Worm (Caenorhabditis elegans) whole organism, early embryonic: ENCODE measurements around the gene mam-5.
A peak's percentile ranks its signal among the peaks of the same experiment; 100 is the strongest.

ENCODE experiments used
- B0310.2 ChIP-seq: sonication (generic microtip); optimal IDR thresholded peaks from 2 replicates; lab custom pipeline; 2016; ENCODE audit warnings: mild to moderate bottlenecking, missing genetic modification characterization, missing compliant biosample characterization
- F13C5.2 ChIP-seq: sonication (generic microtip); optimal IDR thresholded peaks from 2 replicates; lab custom pipeline; 2017; ENCODE audit warnings: mild to moderate bottlenecking, missing genetic modification characterization, inconsistent platforms, missing compliant biosample characterization
- aly-1 ChIP-seq: sonication (generic microtip); optimal IDR thresholded peaks from 2 replicates; lab custom pipeline; 2016; ENCODE audit warnings: missing genetic modification characterization, missing compliant biosample characterization
- ama-1 ChIP-seq: fragments of 150-350 bp; optimal IDR thresholded peaks from 2 replicates; lab custom pipeline; 2014
- ceh-13 ChIP-seq: fragments of 200-800 bp; sonication (Bioruptor generic); optimal IDR thresholded peaks from 2 replicates; lab custom pipeline; 2018; ENCODE audit warnings: mild to moderate bottlenecking, missing genetic modification characterization, missing compliant biosample characterization
- ceh-36 ChIP-seq: sonication (generic microtip); optimal IDR thresholded peaks from 2 replicates; lab custom pipeline; 2016; ENCODE audit warnings: missing genetic modification characterization, inconsistent platforms, missing compliant biosample characterization
- ets-7 ChIP-seq: sonication (generic microtip); optimal IDR thresholded peaks from 2 replicates; lab custom pipeline; 2016; ENCODE audit warnings: missing genotype, missing genetic modification characterization, missing compliant biosample characterization
- flt-1 ChIP-seq: fragments of 200-800 bp; sonication (Bioruptor generic); IDR thresholded peaks from 2 replicates; pipeline ENCODE4 v1.3.6; 2022; ENCODE audit warnings: missing genetic modification characterization, missing compliant biosample characterization
- hmbx-1 ChIP-seq: sonication (generic microtip); optimal IDR thresholded peaks from 2 replicates; lab custom pipeline; 2016; ENCODE audit warnings: mild to moderate bottlenecking, missing genetic modification characterization, missing compliant biosample characterization
- hmg-4 ChIP-seq: fragments of 200-800 bp; sonication (Bioruptor generic); optimal IDR thresholded peaks from 2 replicates; lab custom pipeline; 2018; ENCODE audit warnings: mild to moderate bottlenecking, missing genetic modification characterization, missing compliant biosample characterization
- hnd-1 ChIP-seq: sonication (generic microtip); optimal IDR thresholded peaks from 2 replicates; lab custom pipeline; 2016; ENCODE audit warnings: missing genetic modification characterization, missing compliant biosample characterization
- pes-1 ChIP-seq: fragments of 200-800 bp; sonication (Bioruptor generic); IDR thresholded peaks from 2 replicates; pipeline ENCODE4 v1.3.6; 2022; ENCODE audit warnings: missing genetic modification reagents, missing genetic modification characterization, missing compliant biosample characterization
- scrt-1 ChIP-seq: fragments of 200-800 bp; sonication (Bioruptor generic); IDR thresholded peaks from 2 replicates; pipeline ENCODE4 v1.3.6; 2022; ENCODE audit warnings: missing genetic modification characterization, missing compliant biosample characterization
- sea-1 ChIP-seq: fragments of 200-800 bp; sonication (Bioruptor generic); conservative IDR thresholded peaks from 2 replicates; pipeline ENCODE4 v1.3.6; 2022; ENCODE audit warnings: missing genetic modification characterization, missing compliant biosample characterization
- tbx-11 ChIP-seq: fragments of 200-800 bp; sonication (Bioruptor generic); IDR thresholded peaks from 2 replicates; pipeline ENCODE4 v1.3.6; 2022; ENCODE audit warnings: missing genetic modification characterization, missing compliant biosample characterization
- tbx-37 ChIP-seq: fragments of 200-800 bp; sonication (Bioruptor generic); conservative IDR thresholded peaks from 2 replicates; pipeline ENCODE4 v1.3.6; 2022; ENCODE audit warnings: missing genetic modification reagents, missing genetic modification characterization, missing compliant biosample characterization
- tra-4 ChIP-seq: sonication (generic microtip); optimal IDR thresholded peaks from 2 replicates; lab custom pipeline; 2017; ENCODE audit warnings: missing genetic modification characterization, missing compliant biosample characterization

Gene mam-5

DNA sequence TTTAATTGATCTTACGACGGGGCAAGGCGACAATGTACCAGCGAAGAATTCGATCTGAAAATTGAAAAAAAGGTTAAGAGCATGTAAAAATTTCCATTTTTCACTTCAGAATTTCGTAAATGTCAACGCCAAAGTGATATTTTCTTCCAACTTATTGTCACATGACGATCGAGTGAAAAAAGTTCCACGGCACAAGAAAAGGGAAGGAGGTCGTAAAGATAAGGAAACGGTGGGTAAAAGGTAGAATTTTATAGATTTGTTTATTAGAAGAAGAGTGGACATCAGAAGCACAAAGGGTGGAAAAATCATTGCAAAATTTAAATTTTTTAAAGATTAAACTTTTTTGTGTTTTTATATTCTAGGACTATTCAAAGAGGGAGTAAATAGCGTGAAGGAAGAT, 24.5 kb upstream of the mam-5 start:
- no peak for TF ChIP-seq hmg-4 (GFP tag; lab: Kevin White, UChicago)
- TF ChIP-seq aly-1 (tag; lab: Kevin White, UChicago), result no peak
- no peak for TF ChIP-seq sea-1 (GFP tag; lab: Robert Waterston, UW)
- TF ChIP-seq ceh-36, result no peak
- TF ChIP-seq ceh-13 (GFP tag; lab: Kevin White, UChicago), result no peak
- TF ChIP-seq flt-1 (GFP tag; lab: Robert Waterston, UW), result no peak
- TF ChIP-seq hnd-1 (tag; lab: Kevin White, UChicago), result no peak
- no peak for TF ChIP-seq tbx-11 (GFP tag; lab: Robert Waterston, UW)
- no peak for TF ChIP-seq scrt-1 (GFP tag; lab: Robert Waterston, UW)
- TF ChIP-seq pes-1 (GFP tag; lab: Robert Waterston, UW), result no peak

DNA sequence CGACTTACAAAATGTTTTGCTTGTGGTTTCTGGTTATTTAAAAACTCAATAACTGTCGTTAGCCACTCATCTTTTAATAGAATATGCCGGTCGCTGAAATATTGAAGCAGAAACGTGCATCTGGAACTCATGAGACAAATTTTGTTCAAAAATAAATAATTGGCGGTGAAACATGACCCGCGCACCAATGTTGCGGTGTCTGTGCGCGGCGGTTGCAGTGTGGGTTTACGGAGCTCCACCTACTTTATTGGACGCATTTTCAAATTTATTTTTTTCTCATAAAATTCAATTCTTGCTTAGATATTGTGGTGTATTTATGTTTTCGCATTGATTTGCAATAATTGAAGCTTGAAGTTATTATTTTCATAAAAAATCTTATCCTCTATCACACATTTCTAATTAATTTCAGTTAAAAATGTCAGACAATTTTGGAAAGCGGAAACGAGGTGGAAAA, 21.9 kb upstream of the mam-5 start, which contains the start of the genes rmh-2 and suds-3:
Gene rmh-2, minus strand, starts transcription at position 164 of the 454 bp plus-strand sequence.
Gene suds-3, plus strand, starts transcription at position 404 of the 454 bp plus-strand sequence.
- TF ChIP-seq hmg-4 (GFP tag; lab: Kevin White, UChicago) (peak; percentile 7), ceh-36 (no peak)

DNA sequence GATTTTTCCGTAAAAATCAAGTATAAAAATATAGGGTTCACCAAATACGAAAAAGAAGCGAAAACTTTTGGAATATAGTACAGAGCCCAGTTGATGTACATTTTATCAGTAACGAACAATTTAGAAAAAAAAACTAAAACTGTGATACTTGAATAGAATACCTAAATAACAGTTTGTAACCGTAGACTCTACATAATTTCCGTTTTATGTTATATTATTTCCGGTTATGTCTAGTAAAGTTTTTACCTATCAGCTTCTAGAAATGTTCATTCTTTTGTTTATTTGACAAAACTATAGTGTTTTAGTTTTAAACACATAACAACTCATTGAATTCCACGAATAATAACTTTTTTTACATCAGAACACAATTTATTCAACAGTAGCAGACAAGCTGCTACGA, 15.1 kb upstream of the mam-5 start, which contains the start of gene srj-33:
Gene srj-33, minus strand, starts transcription at position 101 of the 400 bp plus-strand sequence.
- no peak for TF ChIP-seq scrt-1 (GFP tag; lab: Robert Waterston, UW)
- no peak for TF ChIP-seq hmg-4 (GFP tag; lab: Kevin White, UChicago)
- no peak for TF ChIP-seq F13C5.2 (tag; lab: Kevin White, UChicago)
- no peak for TF ChIP-seq tbx-37 (GFP tag; lab: Robert Waterston, UW)
- no peak for TF ChIP-seq ets-7 (tag; lab: Kevin White, UChicago)
- TF ChIP-seq hmbx-1 (tag; lab: Kevin White, UChicago), result no peak
- no peak for TF ChIP-seq tra-4 (tag; lab: Kevin White, UChicago)
- no peak for TF ChIP-seq pes-1 (GFP tag; lab: Robert Waterston, UW)
- no peak for TF ChIP-seq sea-1 (GFP tag; lab: Robert Waterston, UW)
- no peak for TF ChIP-seq tbx-11 (GFP tag; lab: Robert Waterston, UW)
- TF ChIP-seq hnd-1 (tag; lab: Kevin White, UChicago), result no peak
- no peak for TF ChIP-seq ceh-13 (GFP tag; lab: Kevin White, UChicago)
- no peak for TF ChIP-seq flt-1 (GFP tag; lab: Robert Waterston, UW)
- TF ChIP-seq aly-1 (tag; lab: Kevin White, UChicago), result no peak
- no peak for TF ChIP-seq ama-1 (lab: Kevin White, UChicago)
- no peak for TF ChIP-seq ceh-36
- no peak for TF ChIP-seq B0310.2

DNA sequence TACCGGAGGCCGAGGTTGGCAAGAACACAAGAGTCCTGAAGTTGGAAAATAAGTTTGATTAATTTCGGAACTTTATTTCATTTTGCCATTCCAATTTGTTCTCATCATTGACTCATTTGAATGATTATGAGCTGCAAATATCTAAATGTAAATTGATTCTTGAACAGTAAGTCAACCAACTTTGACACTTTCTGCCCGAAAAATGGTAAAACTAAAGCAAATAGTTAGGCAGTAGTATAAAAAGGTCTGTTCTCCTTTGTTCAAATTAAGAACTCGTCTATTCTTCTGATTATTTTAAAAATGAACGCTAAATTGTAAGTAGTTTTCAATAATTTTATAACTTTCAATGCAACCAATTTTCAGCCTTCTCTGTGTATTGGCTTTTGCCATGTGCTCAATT, 9.5 kb upstream of the mam-5 start, which contains the start of gene fipr-12:
Gene fipr-12, plus strand, starts transcription at position 301 of the 400 bp plus-strand sequence.
- no peak for TF ChIP-seq aly-1 (tag; lab: Kevin White, UChicago)
- no peak for TF ChIP-seq sea-1 (GFP tag; lab: Robert Waterston, UW)
- no peak for TF ChIP-seq hnd-1 (tag; lab: Kevin White, UChicago)
- TF ChIP-seq tbx-11 (GFP tag; lab: Robert Waterston, UW), result no peak
- no peak for TF ChIP-seq hmg-4 (GFP tag; lab: Kevin White, UChicago)
- TF ChIP-seq F13C5.2 (tag; lab: Kevin White, UChicago), result no peak
- no peak for TF ChIP-seq scrt-1 (GFP tag; lab: Robert Waterston, UW)
- no peak for TF ChIP-seq ceh-36
- TF ChIP-seq ama-1 (lab: Kevin White, UChicago), result no peak

DNA sequence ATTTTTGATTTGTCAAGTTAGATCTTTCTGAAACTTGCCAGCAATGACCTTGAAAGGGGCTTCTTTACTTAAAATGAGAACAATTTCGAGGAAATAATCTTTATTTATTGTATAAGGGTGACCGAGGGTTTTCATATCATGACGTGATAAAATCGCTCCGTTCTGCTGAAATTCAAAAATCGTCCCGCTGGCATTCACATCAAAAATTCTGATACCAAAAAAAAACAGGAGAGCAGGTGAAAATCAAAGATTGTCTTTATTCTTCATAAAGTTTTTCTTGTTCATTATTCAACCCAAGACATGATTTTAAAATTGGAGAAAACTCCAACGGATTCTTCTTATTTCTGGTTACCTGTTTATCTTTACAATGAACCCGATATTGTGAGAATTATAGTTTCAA, 8.4 kb upstream of the mam-5 start, which contains the start of gene sre-28:
Gene sre-28, plus strand, starts transcription at position 301 of the 400 bp plus-strand sequence.
- TF ChIP-seq B0310.2, result no peak
- no peak for TF ChIP-seq F13C5.2 (tag; lab: Kevin White, UChicago)

DNA sequence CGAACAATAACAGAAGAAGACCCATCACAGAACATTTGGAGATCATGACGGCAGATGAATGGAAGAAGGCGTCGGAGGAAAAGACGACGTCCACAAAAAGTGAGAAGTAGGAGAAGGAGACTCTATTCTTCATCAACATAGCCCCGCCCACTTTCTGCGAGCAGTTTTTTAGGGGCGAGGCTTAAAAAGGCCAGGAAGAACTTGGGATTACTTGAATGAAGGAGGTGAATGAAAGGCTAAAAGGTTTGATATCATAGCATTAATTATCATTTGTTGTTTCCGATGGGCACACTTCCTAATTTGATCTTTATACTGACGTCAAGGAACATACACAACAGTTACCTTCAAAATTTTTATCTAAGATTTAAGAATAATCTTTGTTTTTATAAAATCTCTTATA, 3.7 kb upstream of the mam-5 start, which contains the start of gene nlp-58:
Gene nlp-58, minus strand, starts transcription at position 101 of the 400 bp plus-strand sequence.
- no peak for TF ChIP-seq tbx-37 (GFP tag; lab: Robert Waterston, UW)
- no peak for TF ChIP-seq hnd-1 (tag; lab: Kevin White, UChicago)
- no peak for TF ChIP-seq sea-1 (GFP tag; lab: Robert Waterston, UW)
- no peak for TF ChIP-seq scrt-1 (GFP tag; lab: Robert Waterston, UW)
- no peak for TF ChIP-seq hmg-4 (GFP tag; lab: Kevin White, UChicago)
- no peak for TF ChIP-seq B0310.2
- no peak for TF ChIP-seq F13C5.2 (tag; lab: Kevin White, UChicago)
- no peak for TF ChIP-seq ets-7 (tag; lab: Kevin White, UChicago)

DNA sequence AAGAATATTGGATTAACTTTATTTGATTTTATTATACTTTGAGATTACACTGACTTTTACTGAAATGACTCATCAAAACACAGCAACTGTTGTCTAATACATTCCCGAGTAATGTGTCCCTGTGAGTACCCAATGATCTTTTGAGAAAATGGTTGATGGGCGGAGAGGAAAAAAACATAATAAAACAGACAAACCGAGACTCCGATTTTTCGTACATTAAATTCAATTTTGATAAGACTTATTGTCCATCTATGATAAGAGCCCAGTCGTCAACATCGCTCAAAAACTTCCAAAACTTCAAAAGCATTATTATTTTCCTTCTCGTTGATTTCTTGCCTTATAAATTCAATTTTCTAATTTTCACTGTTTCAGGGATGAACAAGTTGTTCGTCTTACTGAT, 1.6 kb upstream of the mam-5 start, which contains the start of gene ttr-46:
Gene ttr-46, plus strand, starts transcription at position 373 of the 400 bp plus-strand sequence.
- TF ChIP-seq B0310.2 (no peak), F13C5.2 (tag; lab: Kevin White, UChicago) (no peak), tbx-37 (GFP tag; lab: Robert Waterston, UW) (no peak), tbx-11 (GFP tag; lab: Robert Waterston, UW) (no peak), scrt-1 (GFP tag; lab: Robert Waterston, UW) (no peak), aly-1 (tag; lab: Kevin White, UChicago) (no peak), ama-1 (lab: Kevin White, UChicago) (no peak), hmg-4 (GFP tag; lab: Kevin White, UChicago) (no peak), ets-7 (tag; lab: Kevin White, UChicago) (no peak), tra-4 (tag; lab: Kevin White, UChicago) (no peak), pes-1 (GFP tag; lab: Robert Waterston, UW) (no peak)

DNA sequence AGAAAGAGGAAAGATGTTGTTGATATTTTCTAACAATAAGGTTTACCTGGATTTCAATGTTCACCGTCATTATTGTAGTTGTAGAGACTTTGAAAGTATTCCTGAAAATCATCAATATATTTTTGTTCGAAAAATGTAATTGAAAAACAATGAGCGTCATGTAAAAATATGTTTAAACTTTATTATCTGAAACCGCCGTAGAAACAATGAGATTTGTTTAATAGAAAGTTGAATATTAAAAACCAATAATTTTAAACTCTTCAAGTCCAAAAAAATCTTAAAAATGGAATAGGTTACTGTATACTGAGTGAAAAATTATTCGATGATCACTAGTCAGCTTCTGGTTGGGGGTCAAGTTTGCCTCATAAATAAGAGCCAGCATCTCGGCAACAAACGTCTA, 5.7 kb downstream of the mam-5 start, which contains the start of gene anmt-3:
Gene anmt-3, minus strand, starts transcription at position 101 of the 400 bp plus-strand sequence.
- TF ChIP-seq tbx-37 (GFP tag; lab: Robert Waterston, UW) (no peak), ceh-36 (no peak), pes-1 (GFP tag; lab: Robert Waterston, UW) (no peak), aly-1 (tag; lab: Kevin White, UChicago) (no peak), ceh-13 (GFP tag; lab: Kevin White, UChicago) (no peak), tra-4 (tag; lab: Kevin White, UChicago) (no peak), tbx-11 (GFP tag; lab: Robert Waterston, UW) (no peak), B0310.2 (no peak), flt-1 (GFP tag; lab: Robert Waterston, UW) (no peak), hmbx-1 (tag; lab: Kevin White, UChicago) (no peak), ets-7 (tag; lab: Kevin White, UChicago) (no peak), hnd-1 (tag; lab: Kevin White, UChicago) (no peak), F13C5.2 (tag; lab: Kevin White, UChicago) (no peak), ama-1 (lab: Kevin White, UChicago) (no peak), hmg-4 (GFP tag; lab: Kevin White, UChicago) (no peak), sea-1 (GFP tag; lab: Robert Waterston, UW) (no peak)
